Worm (Caenorhabditis elegans) whole organism, early embryonic: ENCODE measurements around the gene catp-8.

Experiments used
- B0310.2 ChIP-seq: sonication (generic microtip); optimal IDR thresholded peaks from 2 replicates; lab custom pipeline; 2016; ENCODE audit warnings: mild to moderate bottlenecking, missing genetic modification characterization, missing compliant biosample characterization
- ama-1 ChIP-seq: fragments of 150-350 bp; optimal IDR thresholded peaks from 2 replicates; lab custom pipeline; 2014
- flt-1 ChIP-seq: fragments of 200-800 bp; sonication (Bioruptor generic); IDR thresholded peaks from 2 replicates; pipeline ENCODE4 v1.3.6; 2022; ENCODE audit warnings: missing genetic modification characterization, missing compliant biosample characterization
- pes-1 ChIP-seq: fragments of 200-800 bp; sonication (Bioruptor generic); IDR thresholded peaks from 2 replicates; pipeline ENCODE4 v1.3.6; 2022; ENCODE audit warnings: missing genetic modification reagents, missing genetic modification characterization, missing compliant biosample characterization
- scrt-1 ChIP-seq: fragments of 200-800 bp; sonication (Bioruptor generic); IDR thresholded peaks from 2 replicates; pipeline ENCODE4 v1.3.6; 2022; ENCODE audit warnings: missing genetic modification characterization, missing compliant biosample characterization
- sea-1 ChIP-seq: fragments of 200-800 bp; sonication (Bioruptor generic); conservative IDR thresholded peaks from 2 replicates; pipeline ENCODE4 v1.3.6; 2022; ENCODE audit warnings: missing genetic modification characterization, missing compliant biosample characterization
- tbx-11 ChIP-seq: fragments of 200-800 bp; sonication (Bioruptor generic); IDR thresholded peaks from 2 replicates; pipeline ENCODE4 v1.3.6; 2022; ENCODE audit warnings: missing genetic modification characterization, missing compliant biosample characterization
- tbx-37 ChIP-seq: fragments of 200-800 bp; sonication (Bioruptor generic); conservative IDR thresholded peaks from 2 replicates; pipeline ENCODE4 v1.3.6; 2022; ENCODE audit warnings: missing genetic modification reagents, missing genetic modification characterization, missing compliant biosample characterization

DNA sequence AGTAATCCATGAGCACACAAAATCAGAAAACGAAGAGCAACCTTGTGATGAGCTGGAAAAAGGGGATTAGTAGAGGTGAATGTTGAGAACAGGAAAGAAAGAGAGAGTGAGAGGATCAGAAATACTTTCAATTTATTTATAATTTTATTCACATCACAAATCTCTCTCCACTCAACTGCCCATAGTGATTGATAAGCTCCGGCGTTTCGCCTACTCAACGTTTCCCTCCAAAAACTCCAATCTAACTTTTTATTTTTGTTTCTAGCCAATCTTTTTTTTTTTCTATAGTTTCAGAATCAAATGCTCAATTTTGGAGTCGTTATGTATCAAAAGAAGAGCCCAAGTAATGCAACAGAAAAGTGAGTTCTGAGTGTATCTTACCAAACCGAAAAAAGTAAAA, 53.6 kb downstream of the catp-8 start, which contains the start of gene kin-4:
- TF ChIP-seq scrt-1 (GFP tag; lab: Robert Waterston, UW): no peak
- TF ChIP-seq pes-1 (GFP tag; lab: Robert Waterston, UW): no peak
- TF ChIP-seq ama-1: no peak
- no peak for TF ChIP-seq B0310.2 (tag; lab: Kevin White, UChicago)
- TF ChIP-seq tbx-11: no peak
- TF ChIP-seq tbx-37 (GFP tag; lab: Robert Waterston, UW): no peak
- TF ChIP-seq sea-1 (GFP tag; lab: Robert Waterston, UW): no peak
- no peak for TF ChIP-seq flt-1 (GFP tag; lab: Robert Waterston, UW)
